Fruit fly (Drosophila melanogaster) whole organism, embryonic: ENCODE results near the gene flip.

Experiments used
- CG11695 ChIP-seq: fragments of 200-800 bp; sonication (Bioruptor generic); IDR thresholded peaks from 3 replicates; pipeline ENCODE4 v1.3.6; 2022; ENCODE audit warnings: missing biosample characterization, missing genetic modification characterization
- CG1233 ChIP-seq: fragments of 200-800 bp; sonication (Bioruptor generic); optimal IDR thresholded peaks from 4 replicates; lab custom pipeline; 2018; ENCODE audit warnings: missing biosample characterization, mild to moderate bottlenecking, missing genetic modification characterization
- CG17361 ChIP-seq: fragments of 200-800 bp; sonication (Bioruptor generic); IDR thresholded peaks from 3 replicates; pipeline ENCODE4 v1.3.6; 2022; ENCODE audit warnings: missing biosample characterization, missing genetic modification characterization
- CG17829 ChIP-seq: fragments of 200-800 bp; optimal IDR thresholded peaks from 2 replicates; lab custom pipeline; 2019; ENCODE audit warnings: missing biosample characterization, mild to moderate bottlenecking, missing genetic modification characterization, moderate library complexity
- CG18599 ChIP-seq: fragments of 200-800 bp; sonication (Bioruptor generic); optimal IDR thresholded peaks from 3 replicates; lab custom pipeline; 2017; ENCODE audit warnings: missing biosample characterization, missing genetic modification characterization, mild to moderate bottlenecking, moderate library complexity, missing genetic modification reagents
- CG2120 ChIP-seq: fragments of 200-800 bp; sonication (Bioruptor generic); optimal IDR thresholded peaks from 3 replicates; lab custom pipeline; 2016; ENCODE audit warnings: missing biosample characterization, missing genetic modification characterization
- CG2678 ChIP-seq: fragments of 200-800 bp; sonication (Bioruptor generic); optimal IDR thresholded peaks from 3 replicates; lab custom pipeline; 2019; ENCODE audit warnings: missing biosample characterization, mild to moderate bottlenecking, missing genetic modification characterization, moderate library complexity
- CG2712 ChIP-seq: fragments of 200-800 bp; optimal IDR thresholded peaks from 3 replicates; lab custom pipeline; 2019; ENCODE audit warnings: missing biosample characterization, mild to moderate bottlenecking, missing genetic modification characterization, moderate library complexity
- CG30403 ChIP-seq: fragments of 200-800 bp; sonication (Bioruptor generic); optimal IDR thresholded peaks from 3 replicates; lab custom pipeline; 2016; ENCODE audit warnings: missing biosample characterization, missing genetic modification characterization
- CG32532 ChIP-seq: fragments of 200-800 bp; sonication (Bioruptor generic); IDR thresholded peaks from 2 replicates; pipeline ENCODE4 v1.3.6; 2022; ENCODE audit warnings: missing biosample characterization, missing genetic modification characterization
- CG32767 ChIP-seq: fragments of 200-800 bp; sonication (Bioruptor generic); IDR thresholded peaks from 2 replicates; pipeline ENCODE4 v1.3.6; 2022; ENCODE audit warnings: missing biosample characterization, missing genetic modification characterization
- CG3281 ChIP-seq: fragments of 200-800 bp; sonication (Bioruptor generic); optimal IDR thresholded peaks from 3 replicates; lab custom pipeline; 2017; ENCODE audit warnings: missing biosample characterization, mild to moderate bottlenecking, missing genetic modification characterization
- CG5180 ChIP-seq: fragments of 200-800 bp; sonication (Bioruptor generic); optimal IDR thresholded peaks from 3 replicates; lab custom pipeline; 2017; ENCODE audit warnings: missing biosample characterization, missing genetic modification characterization, mild to moderate bottlenecking, moderate library complexity, missing genetic modification reagents
- CG5245 ChIP-seq: fragments of 200-800 bp; sonication (Bioruptor generic); optimal IDR thresholded peaks from 3 replicates; lab custom pipeline; 2016; ENCODE audit warnings: missing biosample characterization, missing genetic modification characterization
- CG7786 ChIP-seq: fragments of 200-800 bp; sonication (Bioruptor generic); optimal IDR thresholded peaks from 2 replicates; lab custom pipeline; 2016; ENCODE audit warnings: missing biosample characterization, missing genetic modification characterization
- CG7839 ChIP-seq: fragments of 200-800 bp; sonication (Bioruptor generic); optimal IDR thresholded peaks from 3 replicates; lab custom pipeline; 2018; ENCODE audit warnings: missing biosample characterization, mild to moderate bottlenecking, missing genetic modification characterization, moderate library complexity
- CG9932 ChIP-seq: fragments of 200-800 bp; sonication (Bioruptor generic); IDR thresholded peaks from 2 replicates; pipeline ENCODE4 v1.3.6; 2022; ENCODE audit warnings: missing biosample characterization, missing genetic modification characterization
- CoRest ChIP-seq: fragments of 200-800 bp; sonication (Bioruptor generic); optimal IDR thresholded peaks from 3 replicates; lab custom pipeline; 2018; ENCODE audit warnings: missing biosample characterization, mild to moderate bottlenecking, missing genetic modification characterization, moderate library complexity
- D19A ChIP-seq: fragments of 200-800 bp; optimal IDR thresholded peaks from 3 replicates; lab custom pipeline; 2019; ENCODE audit warnings: missing biosample characterization, mild to moderate bottlenecking, missing genetic modification characterization, moderate library complexity
- Dek ChIP-seq: fragments of 200-800 bp; sonication (Bioruptor generic); optimal IDR thresholded peaks from 3 replicates; lab custom pipeline; 2019; ENCODE audit warnings: missing biosample characterization, mild to moderate bottlenecking, missing genetic modification characterization, moderate library complexity
- Drgx ChIP-seq: fragments of 200-800 bp; sonication (Bioruptor generic); IDR thresholded peaks from 2 replicates; pipeline ENCODE4 v1.3.6; 2022; ENCODE audit warnings: missing biosample characterization, missing genetic modification characterization
- Nf-YB ChIP-seq: fragments of 200-800 bp; sonication (Bioruptor generic); optimal IDR thresholded peaks from 3 replicates; lab custom pipeline; 2019; ENCODE audit warnings: missing biosample characterization, mild to moderate bottlenecking, missing genetic modification characterization, moderate library complexity
- Oaz ChIP-seq: fragments of 200-800 bp; sonication (Bioruptor generic); IDR thresholded peaks from 2 replicates; pipeline ENCODE4 v1.3.6; 2022; ENCODE audit warnings: missing biosample characterization, missing genetic modification characterization
- PHDP ChIP-seq: fragments of 200-800 bp; sonication (Bioruptor generic); optimal IDR thresholded peaks from 3 replicates; lab custom pipeline; 2018; ENCODE audit warnings: missing biosample characterization, mild to moderate bottlenecking, missing genetic modification characterization, moderate library complexity
- Rx ChIP-seq: fragments of 200-800 bp; sonication (Bioruptor generic); IDR thresholded peaks from 2 replicates; pipeline ENCODE4 v1.3.6; 2022; ENCODE audit warnings: missing biosample characterization, missing genetic modification characterization
- TFAM ChIP-seq: fragments of 200-800 bp; sonication (Bioruptor generic); optimal IDR thresholded peaks from 2 replicates; lab custom pipeline; 2017; ENCODE audit warnings: missing biosample characterization, missing genetic modification characterization, inconsistent platforms
- Trl ChIP-seq, 3 experiments: fragments of >200 bp in 2 of 3; fragments of 200-800 bp in 1 of 3; sonication (Bioruptor generic) in 1 of 3; optimal IDR thresholded peaks; 2 replicates in 1 of 3; 3 replicates in 2 of 3; lab custom pipeline; 2016 to 2017; ENCODE audit warnings: missing biosample characterization in 1 of 3, missing genetic modification characterization in 1 of 3
- al ChIP-seq: fragments of 200-800 bp; sonication (Bioruptor generic); IDR thresholded peaks from 2 replicates; pipeline ENCODE4 v1.3.6; 2022; ENCODE audit warnings: missing biosample characterization, missing genetic modification characterization
- amos ChIP-seq: fragments of 200-800 bp; sonication (Bioruptor generic); IDR thresholded peaks from 2 replicates; pipeline ENCODE4 v1.3.6; 2022; ENCODE audit warnings: missing biosample characterization, missing genetic modification characterization; ENCODE audit not compliant: partially characterized antibody
- caup ChIP-seq: fragments of 200-800 bp; sonication (Bioruptor generic); optimal IDR thresholded peaks from 3 replicates; lab custom pipeline; 2017; ENCODE audit warnings: missing biosample characterization, mild to moderate bottlenecking, missing genetic modification characterization, moderate library complexity; ENCODE audit not compliant: severe bottlenecking
- corto ChIP-seq: fragments of 200-800 bp; sonication (Bioruptor generic); optimal IDR thresholded peaks from 2 replicates; lab custom pipeline; 2016; ENCODE audit warnings: missing biosample characterization, mild to moderate bottlenecking, missing genetic modification characterization, moderate library complexity
- dmrt99B ChIP-seq: fragments of 200-800 bp; sonication (Bioruptor generic); optimal IDR thresholded peaks from 2 replicates; lab custom pipeline; 2018; ENCODE audit warnings: missing biosample characterization, mild to moderate bottlenecking, missing genetic modification characterization, moderate library complexity
- dysf ChIP-seq: fragments of 200-800 bp; sonication (Bioruptor generic); IDR thresholded peaks from 3 replicates; pipeline ENCODE4 v1.3.6; 2022; ENCODE audit warnings: missing biosample characterization, missing genetic modification characterization
- eve ChIP-seq, 2 experiments: fragments of >200 bp; optimal IDR thresholded peaks; 2 replicates each; lab custom pipeline; 2017; ENCODE audit warnings: missing biosample characterization in 2 of 2, missing genetic modification characterization in 2 of 2
- lab ChIP-seq: fragments of 200-800 bp; sonication (Bioruptor generic); optimal IDR thresholded peaks from 3 replicates; lab custom pipeline; 2017; ENCODE audit warnings: missing biosample characterization, missing genetic modification characterization, mild to moderate bottlenecking, moderate library complexity, missing genetic modification reagents
- lilli ChIP-seq: fragments of 200-800 bp; sonication (Bioruptor generic); optimal IDR thresholded peaks from 3 replicates; lab custom pipeline; 2016; ENCODE audit warnings: missing biosample characterization, missing genetic modification characterization
- lov ChIP-seq, 2 experiments: fragments of 200-800 bp in 1 of 2; fragments of >200 bp in 1 of 2; sonication (Bioruptor generic) in 1 of 2; IDR thresholded peaks in 1 of 2; optimal IDR thresholded peaks in 1 of 2; 2 replicates in 1 of 2; 3 replicates in 1 of 2; pipeline versions ENCODE4 v1.3.6 to Lab custom; 2017 to 2022; ENCODE audit warnings: missing biosample characterization in 1 of 2, missing genetic modification characterization in 1 of 2
- onecut ChIP-seq: fragments of 200-800 bp; sonication (Bioruptor generic); IDR thresholded peaks from 2 replicates; pipeline ENCODE4 v1.3.6; 2022; ENCODE audit warnings: missing biosample characterization, missing genetic modification characterization
- pan ChIP-seq, 4 experiments: fragments of >200 bp in 3 of 4; fragments of 200-800 bp in 1 of 4; sonication (Bioruptor generic) in 1 of 4; optimal IDR thresholded peaks in 3 of 4; IDR thresholded peaks in 1 of 4; 2 replicates each; pipeline versions ENCODE4 v1.3.6 to Lab custom; 2017 to 2022; ENCODE audit warnings: missing biosample characterization in 2 of 4, missing genetic modification characterization in 2 of 4, mixed read lengths in 1 of 4
- phol ChIP-seq: fragments of 200-800 bp; sonication (Bioruptor generic); optimal IDR thresholded peaks from 3 replicates; lab custom pipeline; 2018; ENCODE audit warnings: missing biosample characterization, mild to moderate bottlenecking, missing genetic modification characterization, moderate library complexity
- pita ChIP-seq: fragments of 200-800 bp; sonication (Bioruptor generic); optimal IDR thresholded peaks from 2 replicates; lab custom pipeline; 2017; ENCODE audit warnings: missing biosample characterization, mild to moderate bottlenecking, missing genetic modification characterization
- prd ChIP-seq, 3 experiments: fragments of >200 bp in 2 of 3; fragments of 200-800 bp in 1 of 3; sonication (Bioruptor generic) in 1 of 3; optimal IDR thresholded peaks in 2 of 3; IDR thresholded peaks in 1 of 3; 2 replicates in 2 of 3; 3 replicates in 1 of 3; pipeline versions ENCODE4 v1.3.6 to Lab custom; 2017 to 2022; ENCODE audit warnings: missing biosample characterization in 1 of 3, missing genetic modification characterization in 1 of 3
- row ChIP-seq: fragments of 200-800 bp; sonication (Bioruptor generic); IDR thresholded peaks from 3 replicates; pipeline ENCODE4 v1.3.6; 2022; ENCODE audit warnings: missing biosample characterization, missing genetic modification characterization
- sd ChIP-seq: fragments of 200-800 bp; sonication (Bioruptor generic); optimal IDR thresholded peaks from 3 replicates; lab custom pipeline; 2018; ENCODE audit warnings: missing biosample characterization, mild to moderate bottlenecking, missing genetic modification characterization, moderate library complexity
- sim ChIP-seq: fragments of 200-800 bp; sonication (Bioruptor generic); IDR thresholded peaks from 2 replicates; pipeline ENCODE4 v1.3.6; 2022; ENCODE audit warnings: missing biosample characterization, missing genetic modification characterization
- twi ChIP-seq: fragments of 200-800 bp; optimal IDR thresholded peaks from 2 replicates; lab custom pipeline; 2019; ENCODE audit warnings: missing biosample characterization, mild to moderate bottlenecking, missing genetic modification characterization, moderate library complexity

flip gene

DNA sequence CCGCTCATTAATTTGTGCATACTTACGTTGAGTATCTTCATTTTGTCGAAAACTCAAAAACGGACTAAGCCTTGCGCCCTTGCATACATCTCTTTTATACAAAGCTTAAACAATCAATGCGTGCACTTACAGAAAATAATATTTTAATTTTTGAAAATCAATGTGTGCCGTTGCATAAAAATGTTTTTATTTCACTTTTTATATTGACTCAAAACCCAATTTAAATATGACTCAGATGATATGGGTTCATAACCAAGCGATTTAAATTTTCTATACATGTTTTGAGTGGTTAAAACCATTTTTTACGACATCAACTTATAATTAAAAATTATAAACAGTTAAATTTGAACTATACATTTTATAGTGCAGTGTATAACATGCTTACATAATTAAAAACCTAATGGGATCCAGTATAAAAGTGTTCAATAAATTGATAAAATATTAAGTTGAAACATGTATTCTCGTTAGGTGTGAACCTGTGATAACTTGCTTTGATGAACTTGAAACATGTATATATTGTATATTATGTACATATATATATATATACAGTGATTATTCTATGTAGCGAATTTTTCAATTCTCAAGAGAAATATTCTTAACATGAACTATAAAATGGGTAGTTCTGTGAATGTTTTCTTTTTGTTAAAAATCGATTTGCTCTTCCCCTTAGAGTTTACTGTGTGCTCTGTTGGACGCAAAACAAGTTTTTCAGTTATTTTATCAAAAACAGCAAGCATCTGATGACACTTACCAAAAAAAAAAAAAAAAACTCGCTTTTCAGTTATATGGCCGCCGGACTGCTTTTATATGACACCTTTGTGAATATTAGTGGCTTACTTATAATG is 34.4 kb downstream of the flip start, which contains the start of gene CG34305 (continued):
- TF ChIP-seq Drgx (GFP tag; lab: Robert Waterston, UW) (no peak), CG18599 (GFP tag; lab: Kevin White, UChicago) (peak; percentile 4), Dek (tag; lab: Kevin White, UChicago) (peak; percentile 26), CG5180 (GFP tag; lab: Kevin White, UChicago) (no peak), CG2678 (tag; lab: Kevin White, UChicago) (peak; percentile 53), al (GFP tag; lab: Robert Waterston, UW) (0 out of 2 replicates have a peak, but pooled peaks have one; percentile 27), lab (GFP tag; lab: Kevin White, UChicago) (peak; percentile 11), CG9932 (GFP tag; lab: Robert Waterston, UW) (peak; percentile 59), TFAM (GFP tag; lab: Kevin White, UChicago) (no peak), CG32767 (no peak), pita (no peak), CG30403 (GFP tag; lab: Kevin White, UChicago) (peak; percentile 9), onecut (GFP tag; lab: Robert Waterston, UW) (peak; percentile 89), CG17361 (GFP tag; lab: Robert Waterston, UW) (peak; percentile 52; the same call in 2 of the 3 replicates), CG2712 (peak; percentile 6), Trl (optimal IDR thresholded peaks at IDR 0.05; lab: Kevin White, UChicago) (no peak), Trl (GFP tag; optimal IDR thresholded peaks at IDR 0.05; lab: Kevin White, UChicago) (no peak), sim (GFP tag; lab: Robert Waterston, UW) (no peak), eve (GFP tag; optimal IDR thresholded peaks at IDR 0.05; lab: Kevin White, UChicago) (no peak), lov (optimal IDR thresholded peaks at IDR 0.05; lab: Kevin White, UChicago) (no peak), lov (GFP tag; IDR thresholded peaks at IDR 0.05; lab: Robert Waterston, UW) (no peak), lilli (peak; percentile 4), CG2120 (GFP tag; lab: Kevin White, UChicago) (peak; percentile 30), CoRest (tag; lab: Kevin White, UChicago) (peak; percentile 17), corto (GFP tag; lab: Kevin White, UChicago) (no peak), CG17829 (peak; percentile 5), caup (GFP tag; lab: Kevin White, UChicago) (no peak), sd (tag; lab: Kevin White, UChicago) (peak; percentile 6), CG5245 (GFP tag; lab: Kevin White, UChicago) (no peak), row (0 out of 3 replicates have a peak, but pooled peaks have one; percentile 24), prd (optimal IDR thresholded peaks at IDR 0.05; lab: Kevin White, UChicago) (no peak), prd (GFP tag; IDR thresholded peaks at IDR 0.05; lab: Robert Waterston, UW) (no peak), CG1233 (peak; percentile 20), Rx (GFP tag; lab: Robert Waterston, UW) (no peak), Oaz (GFP tag; lab: Robert Waterston, UW) (no peak), amos (no peak), Nf-YB (no peak), dmrt99B (peak; percentile 43), pan (optimal IDR thresholded peaks at IDR 0.05; lab: Kevin White, UChicago) (no peak), pan (GFP tag; optimal IDR thresholded peaks at IDR 0.05 in 1 of 2, IDR thresholded peaks at IDR 0.05 in 1 of 2) (peak in 1 of 2 experiments; percentile 28), CG11695 (GFP tag; lab: Robert Waterston, UW) (peak; percentile 40; the same call in 1 of the 3 replicates), CG32532 (GFP tag; lab: Robert Waterston, UW) (peak; percentile 37; the same call in 1 of the 2 replicates), PHDP (peak; percentile 22), CG3281 (peak; percentile 38), phol (tag; lab: Kevin White, UChicago) (peak; percentile 7), CG7839 (tag; lab: Kevin White, UChicago) (peak; percentile 32), CG7786 (GFP tag; lab: Kevin White, UChicago) (no peak), D19A (tag; lab: Kevin White, UChicago) (no peak), dysf (GFP tag; lab: Robert Waterston, UW) (peak; percentile 7; the same call in 1 of the 3 replicates), twi (tag; lab: Kevin White, UChicago) (no peak)
